Worm (Caenorhabditis elegans) whole organism, L4 larva: Measurements from ENCODE around the gene C34F6.5.
"Not testable (repeated sequence)": the region's sequence is repeated elsewhere in the genome, so short reads cannot be mapped to it uniquely, and the experiment has no call there.

Experiments
- D1046.2 ChIP-seq: fragments of 200-800 bp; sonication (Bioruptor generic); IDR thresholded peaks from 2 replicates; pipeline ENCODE4 v1.3.6; 2022; ENCODE audit warnings: missing genetic modification characterization, missing compliant biosample characterization
- F10B5.3 ChIP-seq: sonication (generic microtip); optimal IDR thresholded peaks from 2 replicates; lab custom pipeline; 2016; ENCODE audit warnings: mild to moderate bottlenecking, missing genetic modification characterization, missing compliant biosample characterization
- Y75B8A.6 ChIP-seq: fragments of 200-800 bp; sonication (Bioruptor generic); IDR thresholded peaks from 2 replicates; pipeline ENCODE4 v1.3.6; 2022; ENCODE audit warnings: missing genetic modification reagents, missing genetic modification characterization, missing compliant biosample characterization
- ZK546.5 ChIP-seq, 2 experiments: sonication (generic microtip); optimal IDR thresholded peaks; 2 replicates each; lab custom pipeline; 2017; ENCODE audit warnings: missing biosample characterization in 2 of 2, missing genetic modification characterization in 2 of 2
- attf-4 ChIP-seq: sonication (generic microtip); optimal IDR thresholded peaks from 3 replicates; lab custom pipeline; 2017; ENCODE audit warnings: missing biosample characterization, missing genetic modification characterization
- ceh-32 ChIP-seq: sonication (generic microtip); optimal IDR thresholded peaks from 2 replicates; lab custom pipeline; 2016; ENCODE audit warnings: mild to moderate bottlenecking, missing genetic modification characterization, missing compliant biosample characterization; ENCODE audit not compliant: poor library complexity
- ctbp-1 ChIP-seq: fragments of 200-800 bp; sonication (Bioruptor generic); IDR thresholded peaks from 2 replicates; pipeline ENCODE4 v1.3.6; 2022; ENCODE audit warnings: missing genetic modification reagents, missing genetic modification characterization, missing compliant biosample characterization
- daf-12 ChIP-seq: fragments of 150-350 bp; optimal IDR thresholded peaks from 2 replicates; lab custom pipeline; 2014; ENCODE audit warnings: missing biosample characterization, missing genetic modification reagents, missing genetic modification characterization
- daf-16 ChIP-seq, 3 experiments: sonication (generic microtip); optimal IDR thresholded peaks; 2 replicates each; lab custom pipeline; 2016 to 2017; ENCODE audit warnings: missing genetic modification characterization in 3 of 3, missing genetic modification reagents in 3 of 3, mild to moderate bottlenecking in 2 of 3, missing compliant biosample characterization in 2 of 3, missing biosample characterization in 1 of 3, moderate library complexity in 1 of 3
- daf-8 ChIP-seq: fragments of 200-800 bp; sonication (Bioruptor generic); IDR thresholded peaks from 2 replicates; pipeline ENCODE4 v1.3.6; 2022; ENCODE audit warnings: missing genetic modification characterization, missing compliant biosample characterization
- dmd-6 ChIP-seq: fragments of 200-800 bp; sonication (Bioruptor generic); IDR thresholded peaks from 2 replicates; pipeline ENCODE4 v1.3.6; 2022; ENCODE audit warnings: missing genetic modification reagents, missing genetic modification characterization, missing compliant biosample characterization
- dve-1 ChIP-seq: sonication (generic microtip); optimal IDR thresholded peaks from 2 replicates; lab custom pipeline; 2017; ENCODE audit warnings: antibody characterized with exemption, mild to moderate bottlenecking, missing genetic modification characterization, missing compliant biosample characterization; ENCODE audit not compliant: insufficient read depth
- fos-1 ChIP-seq: fragments of 150-350 bp; optimal IDR thresholded peaks from 2 replicates; lab custom pipeline; 2014; ENCODE audit warnings: missing biosample characterization, missing genetic modification characterization
- hif-1 ChIP-seq, 2 experiments: sonication (generic microtip); optimal IDR thresholded peaks; 2 replicates each; lab custom pipeline; 2016 to 2017; ENCODE audit warnings: missing compliant biosample characterization in 2 of 2, missing genetic modification characterization in 2 of 2, missing genetic modification reagents in 2 of 2, missing genotype in 2 of 2, mild to moderate bottlenecking in 1 of 2
- hlh-11 ChIP-seq: fragments of 200-800 bp; sonication (Bioruptor generic); optimal IDR thresholded peaks from 2 replicates; lab custom pipeline; 2018; ENCODE audit warnings: mild to moderate bottlenecking, missing genetic modification characterization, missing compliant biosample characterization
- jun-1 ChIP-seq: fragments of 150-350 bp; optimal IDR thresholded peaks from 2 replicates; lab custom pipeline; 2014; ENCODE audit warnings: missing biosample characterization, missing genetic modification reagents, missing genetic modification characterization
- lim-7 ChIP-seq: fragments of 200-800 bp; sonication (Bioruptor generic); IDR thresholded peaks from 2 replicates; pipeline ENCODE4 v1.3.6; 2022; ENCODE audit warnings: missing genetic modification characterization, missing compliant biosample characterization
- lin-29 ChIP-seq: fragments of 200-800 bp; sonication (Bioruptor generic); IDR thresholded peaks from 2 replicates; pipeline ENCODE4 v1.3.6; 2022; ENCODE audit warnings: missing genetic modification reagents, missing genetic modification characterization, missing compliant biosample characterization
- lir-3 ChIP-seq: sonication (generic microtip); optimal IDR thresholded peaks from 2 replicates; lab custom pipeline; 2016; ENCODE audit warnings: mild to moderate bottlenecking, missing genetic modification characterization, missing compliant biosample characterization
- madf-9 ChIP-seq: fragments of 200-800 bp; sonication (Bioruptor generic); conservative IDR thresholded peaks from 2 replicates; pipeline ENCODE4 v1.3.6; 2022; ENCODE audit warnings: missing genetic modification reagents, missing genetic modification characterization, missing compliant biosample characterization
- nhr-28 ChIP-seq: fragments of 150-350 bp; optimal IDR thresholded peaks from 2 replicates; lab custom pipeline; 2014; ENCODE audit warnings: missing biosample characterization, missing genetic modification characterization
- nhr-77 ChIP-seq: fragments of 150-350 bp; optimal IDR thresholded peaks from 2 replicates; lab custom pipeline; 2014; ENCODE audit warnings: missing biosample characterization, missing genetic modification characterization
- pha-4 ChIP-seq, 2 experiments: fragments of 150-350 bp in 1 of 2; fragments of 200-800 bp in 1 of 2; sonication (Bioruptor generic) in 1 of 2; IDR thresholded peaks in 1 of 2; optimal IDR thresholded peaks in 1 of 2; 2 replicates each; pipeline versions ENCODE4 v1.3.6 to Lab custom; 2014 to 2022; ENCODE audit warnings: missing genetic modification characterization in 2 of 2, missing genetic modification reagents in 2 of 2, missing biosample characterization in 1 of 2, missing compliant biosample characterization in 1 of 2
- php-3 ChIP-seq: fragments of 200-800 bp; sonication (Bioruptor generic); IDR thresholded peaks from 2 replicates; pipeline ENCODE4 v1.3.6; 2022; ENCODE audit warnings: missing genetic modification reagents, missing genetic modification characterization, missing compliant biosample characterization
- set-16 ChIP-seq: fragments of 200-800 bp; sonication (Bioruptor generic); IDR thresholded peaks from 2 replicates; pipeline ENCODE4 v1.3.6; 2022; ENCODE audit warnings: missing genetic modification reagents, missing genetic modification characterization, missing compliant biosample characterization
- snpc-1.2 ChIP-seq: fragments of 200-800 bp; sonication (Bioruptor generic); IDR thresholded peaks from 2 replicates; pipeline ENCODE4 v1.3.6; 2022; ENCODE audit warnings: missing genetic modification reagents, missing genetic modification characterization, missing compliant biosample characterization
- tag-97 ChIP-seq: fragments of 200-800 bp; sonication (Bioruptor generic); IDR thresholded peaks from 2 replicates; pipeline ENCODE4 v1.3.6; 2022; ENCODE audit warnings: missing genetic modification characterization, missing compliant biosample characterization
- tra-1 ChIP-seq: fragments of 200-800 bp; sonication (Bioruptor generic); IDR thresholded peaks from 2 replicates; pipeline ENCODE4 v1.3.6; 2022; ENCODE audit warnings: missing genetic modification reagents, missing genetic modification characterization, missing compliant biosample characterization
- unc-39 ChIP-seq: sonication (generic microtip); optimal IDR thresholded peaks from 2 replicates; lab custom pipeline; 2017; ENCODE audit warnings: missing biosample characterization, missing genetic modification characterization
- zip-2 ChIP-seq: fragments of 150-350 bp; optimal IDR thresholded peaks from 2 replicates; lab custom pipeline; 2014; ENCODE audit warnings: missing biosample characterization, missing genetic modification characterization

Gene C34F6.5

DNA sequence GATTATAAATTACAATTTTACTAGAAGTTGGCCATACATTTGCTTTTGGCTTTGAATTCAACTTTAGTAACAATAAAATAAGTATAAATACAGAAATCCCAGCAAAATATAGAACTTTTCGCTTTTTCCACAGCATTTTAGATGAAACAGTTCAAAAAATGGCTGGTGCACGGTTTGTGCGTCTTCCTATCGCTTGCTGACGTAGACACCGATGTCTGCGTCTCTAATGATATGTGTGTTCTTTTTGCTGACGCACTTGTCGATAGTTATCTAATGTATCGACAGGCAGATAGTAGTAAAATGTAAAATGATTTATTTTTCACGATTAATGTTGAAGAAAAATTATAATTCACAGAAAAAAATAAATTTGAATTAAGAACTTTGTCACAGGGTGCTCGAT, 1.7 kb downstream of the C34F6.5 start, which contains the start of gene hst-2 (continued):
- peak; percentile 43 for TF ChIP-seq ceh-32 (tag; lab: Kevin White, UChicago)
- peak; percentile 71 for TF ChIP-seq nhr-28 (tag; lab: Kevin White, UChicago)
- TF ChIP-seq madf-9 (GFP tag; lab: Robert Waterston, UW), result no peak
- no peak for TF ChIP-seq daf-8 (GFP tag; lab: Robert Waterston, UW)
- TF ChIP-seq unc-39 (tag; lab: Kevin White, UChicago), result no peak
- peak in 1 of 2 experiments; percentile 52 for TF ChIP-seq hif-1 (tag; optimal IDR thresholded peaks at IDR 0.05; lab: Kevin White, UChicago)
- TF ChIP-seq snpc-1.2 (GFP tag; lab: Robert Waterston, UW), result no peak
- TF ChIP-seq, all 104 proteins: peak for 49

DNA sequence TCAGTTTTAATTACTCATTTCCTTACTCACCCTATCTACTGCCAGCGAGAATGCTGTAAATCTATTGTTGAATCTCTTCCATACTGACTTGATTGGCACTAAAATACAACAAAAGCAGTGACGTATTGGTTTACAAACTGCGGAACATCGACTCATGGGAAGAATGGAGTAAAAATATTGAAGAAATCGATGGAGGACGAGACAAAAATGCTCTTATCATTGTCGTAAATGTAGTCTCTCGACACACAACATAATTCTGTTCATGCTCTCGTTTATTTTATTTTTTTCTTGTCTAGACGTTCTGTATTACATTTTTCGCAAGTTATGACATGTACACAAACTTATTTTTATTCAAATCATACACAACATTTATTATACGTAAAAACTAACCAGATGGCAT, 4.9 kb downstream of the C34F6.5 start, which contains the start of gene C34F6.11:
C34F6.11 (minus strand) TSS at position 160 of the 400 bp plus-strand sequence.
- TF ChIP-seq daf-16 (GFP tag; optimal IDR thresholded peaks at IDR 0.05; lab: Kevin White, UChicago) (no peak), daf-16 (tag; optimal IDR thresholded peaks at IDR 0.05; lab: Kevin White, UChicago) (peak; percentile 72), dve-1 (tag; lab: Kevin White, UChicago) (peak; percentile 64), nhr-77 (peak; percentile 12), jun-1 (tag; lab: Kevin White, UChicago) (no peak), hlh-11 (tag; lab: Kevin White, UChicago) (peak; percentile 14), lir-3 (tag; lab: Kevin White, UChicago) (no peak), nhr-28 (tag; lab: Kevin White, UChicago) (peak; percentile 82), F10B5.3 (tag; lab: Kevin White, UChicago) (no peak), php-3 (GFP tag; lab: Robert Waterston, UW) (0 out of 2 replicates have a peak, but pooled peaks have one; percentile 35), dmd-6 (GFP tag; lab: Robert Waterston, UW) (peak; percentile 19; the same call in 1 of the 2 replicates), zip-2 (tag; lab: Kevin White, UChicago) (no peak), ZK546.5 (tag; optimal IDR thresholded peaks at IDR 0.05; lab: Kevin White, UChicago) (no peak)

DNA sequence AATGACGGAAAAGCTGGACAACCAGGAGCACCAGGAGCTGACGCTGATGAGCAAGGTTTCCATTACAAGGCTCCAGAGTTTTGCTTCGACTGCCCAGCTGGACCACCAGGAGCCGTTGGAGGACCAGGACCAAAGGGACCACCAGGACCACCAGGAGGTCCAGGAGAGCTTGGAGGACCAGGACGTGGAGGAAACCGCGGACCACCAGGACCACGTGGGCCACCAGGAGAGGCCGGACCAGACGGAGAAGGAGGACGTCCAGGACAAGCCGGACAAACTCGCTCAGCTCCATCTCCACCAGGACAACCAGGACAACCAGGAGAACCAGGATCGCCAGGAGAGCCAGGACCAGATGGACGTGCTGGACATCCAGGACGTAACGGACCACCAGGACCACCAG, 6.8 kb downstream of the C34F6.5 start:
- peak; percentile 95 for TF ChIP-seq set-16 (GFP tag; lab: Robert Waterston, UW)
- 0 out of 2 replicates have a peak, but pooled peaks have one; percentile 9 for TF ChIP-seq ctbp-1 (GFP tag; lab: Robert Waterston, UW)
- 0 out of 2 replicates have a peak, but pooled peaks have one; percentile 61 for TF ChIP-seq tag-97 (GFP tag; lab: Robert Waterston, UW)

DNA sequence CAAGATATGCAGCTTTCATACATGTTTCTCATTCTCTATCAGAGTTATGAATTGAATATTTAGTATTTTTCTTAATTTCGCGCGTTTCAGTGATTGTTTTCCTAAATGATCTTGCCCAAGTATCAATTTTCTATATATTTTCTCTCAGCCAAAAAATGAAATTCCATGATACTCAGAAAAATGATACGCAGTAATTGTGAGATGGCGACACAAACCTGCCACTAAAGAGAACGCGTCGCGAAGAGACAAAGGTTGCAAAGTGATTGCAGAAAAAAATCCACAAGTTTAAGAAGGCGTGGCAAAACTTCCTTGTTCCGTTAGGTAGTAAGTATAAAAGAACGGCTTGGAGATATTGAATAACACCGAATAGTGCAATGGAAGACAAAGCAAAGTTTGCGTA, 7.5 kb downstream of the C34F6.5 start, which contains the start of gene col-179:
col-179 (plus strand) TSS at position 301 of the 400 bp plus-strand sequence.
- TF ChIP-seq dmd-6 (GFP tag; lab: Robert Waterston, UW) (no peak), attf-4 (no peak), tra-1 (no peak), daf-12 (no peak), Y75B8A.6 (GFP tag; lab: Robert Waterston, UW) (no peak), fos-1 (tag; lab: Kevin White, UChicago) (no peak), D1046.2 (no peak), tag-97 (GFP tag; lab: Robert Waterston, UW) (no peak), set-16 (GFP tag; lab: Robert Waterston, UW) (no peak), lin-29 (no peak)
- TF ChIP-seq, all 104 proteins: peak for 0

DNA sequence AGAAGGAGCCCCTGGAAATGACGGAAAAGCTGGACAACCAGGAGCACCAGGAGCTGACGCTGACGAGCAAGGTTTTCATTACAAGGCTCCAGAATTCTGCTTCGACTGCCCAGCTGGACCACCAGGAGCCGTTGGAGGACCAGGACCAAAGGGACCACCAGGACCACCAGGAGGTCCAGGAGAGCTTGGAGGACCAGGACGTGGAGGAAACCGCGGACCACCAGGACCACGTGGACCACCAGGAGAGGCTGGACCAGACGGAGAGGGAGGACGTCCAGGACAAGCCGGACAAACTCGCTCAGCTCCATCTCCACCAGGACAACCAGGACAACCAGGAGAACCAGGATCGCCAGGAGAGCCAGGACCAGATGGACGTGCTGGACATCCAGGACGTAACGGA, 8.9 kb downstream of the C34F6.5 start:
- TF ChIP-seq tag-97 (GFP tag; lab: Robert Waterston, UW), result 0 out of 2 replicates have a peak, but pooled peaks have one; percentile 39
- 0 out of 2 replicates have a peak, but pooled peaks have one; percentile 17 for TF ChIP-seq lim-7
- 0 out of 2 replicates have a peak, but pooled peaks have one; percentile 14 for TF ChIP-seq pha-4 (GFP tag; IDR thresholded peaks at IDR 0.05; lab: Robert Waterston, UW)
- not testable (repeated sequence) for TF ChIP-seq pha-4 (tag; optimal IDR thresholded peaks at IDR 0.05; lab: Kevin White, UChicago)
- peak; percentile 95 for TF ChIP-seq set-16 (GFP tag; lab: Robert Waterston, UW)
